Worm (Caenorhabditis elegans): ENCODE data around the gene pct-1.

DNA sequence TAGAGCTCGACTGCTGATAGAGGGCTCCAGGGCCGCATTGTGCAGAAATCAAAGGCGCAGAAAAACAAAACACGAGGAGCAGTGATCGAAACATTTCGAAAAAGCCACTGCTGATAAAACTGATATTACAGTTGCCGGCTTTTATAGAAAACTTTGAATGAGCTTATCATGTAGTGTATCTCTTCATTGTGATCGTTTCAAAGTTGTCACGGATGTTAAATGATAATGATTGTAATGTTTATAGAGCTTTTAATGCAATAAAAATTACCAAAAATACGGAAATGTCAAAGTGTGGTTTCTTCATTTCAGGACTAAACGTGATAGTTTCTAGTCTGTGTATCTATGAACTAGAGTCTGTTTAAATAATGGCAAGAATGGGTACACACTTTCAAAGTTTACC is 7.6 kb upstream of the pct-1 start, which contains the start of gene clec-52:
- no peak for TF ChIP-seq zfp-2 (tag; optimal IDR thresholded peaks at IDR 0.05)
- peak; percentile 33 for TF ChIP-seq pqm-1 (tag; optimal IDR thresholded peaks at IDR 0.05)

Measured in whole organism, L4 larva.